Fruit fly (Drosophila melanogaster) whole organism, embryonic: Measurements from ENCODE around the gene kri.

Source experiments
- CG10462 ChIP-seq: fragments of 200-800 bp; sonication (Bioruptor generic); optimal IDR thresholded peaks from 2 replicates; lab custom pipeline; 2016; ENCODE audit warnings: missing biosample characterization, missing genetic modification characterization
- CG11247 ChIP-seq: fragments of 200-800 bp; sonication (Bioruptor generic); IDR thresholded peaks from 2 replicates; pipeline ENCODE4 v1.3.6; 2022; ENCODE audit warnings: missing biosample characterization, missing genetic modification characterization
- CG11695 ChIP-seq: fragments of 200-800 bp; sonication (Bioruptor generic); IDR thresholded peaks from 3 replicates; pipeline ENCODE4 v1.3.6; 2022; ENCODE audit warnings: missing biosample characterization, missing genetic modification characterization
- CG13624 ChIP-seq: fragments of 200-800 bp; sonication (Bioruptor generic); optimal IDR thresholded peaks from 2 replicates; lab custom pipeline; 2016; ENCODE audit warnings: missing biosample characterization, missing genetic modification characterization
- CG14050 ChIP-seq: fragments of 200-800 bp; sonication (Bioruptor generic); IDR thresholded peaks from 3 replicates; pipeline ENCODE4 v1.3.6; 2022; ENCODE audit warnings: missing biosample characterization, missing genetic modification characterization
- CG15479 ChIP-seq: fragments of 200-800 bp; sonication (Bioruptor generic); optimal IDR thresholded peaks from 3 replicates; lab custom pipeline; 2019; ENCODE audit warnings: missing biosample characterization, mild to moderate bottlenecking, missing genetic modification characterization, moderate library complexity
- CG16813 ChIP-seq: fragments of 200-800 bp; sonication (Bioruptor generic); IDR thresholded peaks from 3 replicates; pipeline ENCODE4 v1.3.6; 2022; ENCODE audit warnings: missing biosample characterization, missing genetic modification characterization; ENCODE audit not compliant: partially characterized antibody
- CG17612 ChIP-seq: fragments of 200-800 bp; sonication (Bioruptor generic); IDR thresholded peaks from 2 replicates; pipeline ENCODE4 v1.3.6; 2022; ENCODE audit warnings: missing biosample characterization, missing genetic modification characterization
- CG17829 ChIP-seq: fragments of 200-800 bp; optimal IDR thresholded peaks from 2 replicates; lab custom pipeline; 2019; ENCODE audit warnings: missing biosample characterization, mild to moderate bottlenecking, missing genetic modification characterization, moderate library complexity
- CG2120 ChIP-seq: fragments of 200-800 bp; sonication (Bioruptor generic); optimal IDR thresholded peaks from 3 replicates; lab custom pipeline; 2016; ENCODE audit warnings: missing biosample characterization, missing genetic modification characterization
- CG30020 ChIP-seq: fragments of 200-800 bp; optimal IDR thresholded peaks from 2 replicates; lab custom pipeline; 2019; ENCODE audit warnings: missing biosample characterization, mild to moderate bottlenecking, missing genetic modification characterization, moderate library complexity
- CG4404 ChIP-seq: fragments of 200-800 bp; sonication (Bioruptor generic); IDR thresholded peaks from 2 replicates; pipeline ENCODE4 v1.3.6; 2022; ENCODE audit warnings: missing biosample characterization, missing genetic modification characterization
- CG4707 ChIP-seq: fragments of 200-800 bp; sonication (Bioruptor generic); optimal IDR thresholded peaks from 2 replicates; lab custom pipeline; 2018; ENCODE audit warnings: missing biosample characterization, mild to moderate bottlenecking, missing genetic modification characterization, moderate library complexity
- CG5953 ChIP-seq: fragments of 200-800 bp; sonication (Bioruptor generic); IDR thresholded peaks from 2 replicates; pipeline ENCODE4 v1.3.6; 2022; ENCODE audit warnings: missing biosample characterization, missing genetic modification characterization
- CG6813 ChIP-seq: fragments of 200-800 bp; sonication (Bioruptor generic); optimal IDR thresholded peaks from 2 replicates; lab custom pipeline; 2017; ENCODE audit warnings: missing biosample characterization, missing genetic modification characterization, mild to moderate bottlenecking, moderate library complexity, missing genetic modification reagents
- CG7928 ChIP-seq: fragments of 200-800 bp; sonication (Bioruptor generic); optimal IDR thresholded peaks from 2 replicates; lab custom pipeline; 2017; ENCODE audit warnings: missing biosample characterization, mild to moderate bottlenecking, missing genetic modification characterization
- CG9727 ChIP-seq: fragments of 200-800 bp; sonication (Bioruptor generic); optimal IDR thresholded peaks from 3 replicates; lab custom pipeline; 2017; ENCODE audit warnings: missing biosample characterization, mild to moderate bottlenecking, missing genetic modification characterization
- CG9797 ChIP-seq: fragments of 200-800 bp; sonication (Bioruptor generic); optimal IDR thresholded peaks from 3 replicates; lab custom pipeline; 2018; ENCODE audit warnings: missing biosample characterization, mild to moderate bottlenecking, missing genetic modification characterization
- CkIIα-i1 ChIP-seq: fragments of 200-800 bp; sonication (Bioruptor generic); IDR thresholded peaks from 2 replicates; pipeline ENCODE4 v1.3.6; 2022; ENCODE audit warnings: missing biosample characterization, missing genetic modification characterization
- Dip3 ChIP-seq: fragments of 200-800 bp; sonication (Bioruptor generic); optimal IDR thresholded peaks from 3 replicates; lab custom pipeline; 2016; ENCODE audit warnings: missing biosample characterization, missing genetic modification characterization
- Dll ChIP-seq: fragments of 200-800 bp; sonication (Bioruptor generic); IDR thresholded peaks from 4 replicates; pipeline ENCODE4 v1.3.6; 2022; ENCODE audit warnings: missing biosample characterization, missing genetic modification characterization; ENCODE audit not compliant: partially characterized antibody
- Dp ChIP-seq: fragments of 200-800 bp; sonication (Bioruptor generic); optimal IDR thresholded peaks from 2 replicates; lab custom pipeline; 2018; ENCODE audit warnings: missing biosample characterization, mild to moderate bottlenecking, missing genetic modification characterization, moderate library complexity
- Elba2 ChIP-seq: fragments of 200-800 bp; sonication (Bioruptor generic); optimal IDR thresholded peaks from 3 replicates; lab custom pipeline; 2016; ENCODE audit warnings: missing biosample characterization, missing genetic modification characterization
- Hey ChIP-seq: fragments of 200-800 bp; sonication (Bioruptor generic); optimal IDR thresholded peaks from 3 replicates; lab custom pipeline; 2018; ENCODE audit warnings: missing biosample characterization, mild to moderate bottlenecking, missing genetic modification characterization
- Hsf ChIP-seq: fragments of 200-800 bp; sonication (Bioruptor generic); optimal IDR thresholded peaks from 3 replicates; lab custom pipeline; 2016; ENCODE audit warnings: missing biosample characterization, missing genetic modification characterization
- Lim3 ChIP-seq: fragments of 200-800 bp; sonication (Bioruptor generic); IDR thresholded peaks from 2 replicates; pipeline ENCODE4 v1.3.6; 2022; ENCODE audit warnings: missing biosample characterization, missing genetic modification characterization
- Meics ChIP-seq: fragments of 200-800 bp; sonication (Bioruptor generic); optimal IDR thresholded peaks from 2 replicates; lab custom pipeline; 2017; ENCODE audit warnings: missing biosample characterization, mild to moderate bottlenecking, missing genetic modification characterization
- NC2β ChIP-seq: fragments of 200-800 bp; sonication (Bioruptor generic); optimal IDR thresholded peaks from 2 replicates; lab custom pipeline; 2016; ENCODE audit warnings: missing biosample characterization, missing genetic modification characterization
- Nf-YA ChIP-seq: fragments of 200-800 bp; sonication (Bioruptor generic); IDR thresholded peaks from 2 replicates; pipeline ENCODE4 v1.3.6; 2022; ENCODE audit warnings: missing biosample characterization, missing genetic modification characterization
- Oaz ChIP-seq: fragments of 200-800 bp; sonication (Bioruptor generic); IDR thresholded peaks from 2 replicates; pipeline ENCODE4 v1.3.6; 2022; ENCODE audit warnings: missing biosample characterization, missing genetic modification characterization
- Ptx1 ChIP-seq: fragments of 200-800 bp; sonication (Bioruptor generic); IDR thresholded peaks from 2 replicates; pipeline ENCODE4 v1.3.6; 2022; ENCODE audit warnings: missing biosample characterization, missing genetic modification characterization
- Vsx1 ChIP-seq: fragments of 200-800 bp; sonication (Bioruptor generic); optimal IDR thresholded peaks from 2 replicates; lab custom pipeline; 2017; ENCODE audit warnings: missing biosample characterization, mild to moderate bottlenecking, missing genetic modification characterization, missing genetic modification reagents
- az2 ChIP-seq: fragments of 200-800 bp; sonication (Bioruptor generic); optimal IDR thresholded peaks from 3 replicates; lab custom pipeline; 2016; ENCODE audit warnings: missing biosample characterization, missing genetic modification characterization
- bsh ChIP-seq, 2 experiments: fragments of 200-800 bp; sonication (Bioruptor generic); optimal IDR thresholded peaks; 2 replicates each; lab custom pipeline; 2017 to 2018; ENCODE audit warnings: mild to moderate bottlenecking in 2 of 2, missing biosample characterization in 2 of 2, missing genetic modification characterization in 2 of 2, moderate library complexity in 1 of 2
- chif ChIP-seq, 2 experiments: fragments of 200-800 bp; sonication (Bioruptor generic); optimal IDR thresholded peaks; 3 replicates each; lab custom pipeline; 2016; ENCODE audit warnings: missing biosample characterization in 2 of 2, missing genetic modification characterization in 2 of 2
- ewg ChIP-seq: fragments of 200-800 bp; sonication (Bioruptor generic); optimal IDR thresholded peaks from 3 replicates; lab custom pipeline; 2017; ENCODE audit warnings: mild to moderate bottlenecking, missing biosample characterization, missing genetic modification reagents, missing genetic modification characterization
- fd64A ChIP-seq: fragments of 200-800 bp; sonication (Bioruptor generic); optimal IDR thresholded peaks from 3 replicates; lab custom pipeline; 2018; ENCODE audit warnings: missing biosample characterization, mild to moderate bottlenecking, missing genetic modification characterization
- fd96Cb ChIP-seq: fragments of 200-800 bp; sonication (Bioruptor generic); optimal IDR thresholded peaks from 2 replicates; lab custom pipeline; 2018; ENCODE audit warnings: missing biosample characterization, mild to moderate bottlenecking, missing genetic modification characterization, moderate library complexity
- fu2 ChIP-seq: fragments of 200-800 bp; sonication (Bioruptor generic); optimal IDR thresholded peaks from 2 replicates; lab custom pipeline; 2016; ENCODE audit warnings: missing biosample characterization, missing genetic modification characterization
- gcm2 ChIP-seq: fragments of 200-800 bp; sonication (Bioruptor generic); optimal IDR thresholded peaks from 2 replicates; lab custom pipeline; 2016; ENCODE audit warnings: missing biosample characterization, missing genetic modification characterization
- gsb-n ChIP-seq: fragments of 200-800 bp; sonication (Bioruptor generic); optimal IDR thresholded peaks from 3 replicates; lab custom pipeline; 2018; ENCODE audit warnings: missing biosample characterization, mild to moderate bottlenecking, missing genetic modification characterization
- maf-S ChIP-seq: fragments of 200-800 bp; sonication (Bioruptor generic); optimal IDR thresholded peaks from 2 replicates; lab custom pipeline; 2016; ENCODE audit warnings: missing biosample characterization, missing genetic modification characterization
- odd ChIP-seq: fragments of 200-800 bp; sonication (Bioruptor generic); optimal IDR thresholded peaks from 2 replicates; lab custom pipeline; 2017; ENCODE audit warnings: missing biosample characterization, mild to moderate bottlenecking, missing genetic modification characterization
- pan ChIP-seq, 4 experiments: fragments of >200 bp in 3 of 4; fragments of 200-800 bp in 1 of 4; sonication (Bioruptor generic) in 1 of 4; optimal IDR thresholded peaks in 3 of 4; IDR thresholded peaks in 1 of 4; 2 replicates each; pipeline versions ENCODE4 v1.3.6 to Lab custom; 2017 to 2022; ENCODE audit warnings: missing biosample characterization in 2 of 4, missing genetic modification characterization in 2 of 4, mixed read lengths in 1 of 4
- pb ChIP-seq: fragments of 200-800 bp; sonication (Bioruptor generic); optimal IDR thresholded peaks from 3 replicates; lab custom pipeline; 2016; ENCODE audit warnings: missing biosample characterization, missing genetic modification characterization
- pfk ChIP-seq: fragments of 200-800 bp; sonication (Bioruptor generic); optimal IDR thresholded peaks from 2 replicates; lab custom pipeline; 2018; ENCODE audit warnings: missing biosample characterization, mild to moderate bottlenecking, missing genetic modification characterization, moderate library complexity
- pho ChIP-seq: fragments of 200-800 bp; sonication (Bioruptor generic); optimal IDR thresholded peaks from 2 replicates; lab custom pipeline; 2016; ENCODE audit warnings: missing biosample characterization, missing genetic modification characterization
- phol ChIP-seq: fragments of 200-800 bp; sonication (Bioruptor generic); optimal IDR thresholded peaks from 3 replicates; lab custom pipeline; 2018; ENCODE audit warnings: missing biosample characterization, mild to moderate bottlenecking, missing genetic modification characterization, moderate library complexity
- psq ChIP-seq: fragments of 200-800 bp; sonication (Bioruptor generic); optimal IDR thresholded peaks from 2 replicates; lab custom pipeline; 2017; ENCODE audit warnings: missing biosample characterization, missing genetic modification characterization
- slbo ChIP-seq: fragments of 200-800 bp; sonication (Bioruptor generic); IDR thresholded peaks from 2 replicates; pipeline ENCODE4 v1.3.6; 2022; ENCODE audit warnings: missing biosample characterization, missing genetic modification characterization
- zfh2 ChIP-seq: fragments of 200-800 bp; sonication (Bioruptor generic); optimal IDR thresholded peaks from 2 replicates; lab custom pipeline; 2016; ENCODE audit warnings: missing biosample characterization, missing genetic modification characterization

Gene kri

dm6 chr3L:5808101-5808433, 2.7 kb upstream of the kri start (continued):
- TF ChIP-seq CG9797 = no peak
- TF ChIP-seq CG7928 (GFP tag; lab: Kevin White, UChicago) = no peak
- TF ChIP-seq CG17612 = no peak
- no peak for TF ChIP-seq CG17829 (tag; lab: Kevin White, UChicago)
- TF ChIP-seq bsh (GFP tag; optimal IDR thresholded peaks at IDR 0.05; lab: Kevin White, UChicago) = peak; percentile 29 to 54
- TF ChIP-seq pan (optimal IDR thresholded peaks at IDR 0.05; lab: Kevin White, UChicago) = no peak
- TF ChIP-seq pan (GFP tag; optimal IDR thresholded peaks at IDR 0.05 in 1 of 2, IDR thresholded peaks at IDR 0.05 in 1 of 2) = no peak
- peak; percentile 10 for TF ChIP-seq CG6813
- TF ChIP-seq CG10462 (GFP tag; lab: Kevin White, UChicago) = no peak
- no peak for TF ChIP-seq Vsx1 (GFP tag; lab: Kevin White, UChicago)
- no peak for TF ChIP-seq Dll (GFP tag; lab: Robert Waterston, UW)
- TF ChIP-seq Meics (GFP tag; lab: Kevin White, UChicago) = peak; percentile 25
- TF ChIP-seq fd96Cb (tag; lab: Kevin White, UChicago) = no peak
- TF ChIP-seq Hsf (GFP tag; lab: Kevin White, UChicago) = no peak
- no peak for TF ChIP-seq Oaz (GFP tag; lab: Robert Waterston, UW)
- peak; percentile 34 for TF ChIP-seq Dip3
- 0 out of 2 replicates have a peak, but pooled peaks have one; percentile 18 for TF ChIP-seq slbo (GFP tag; lab: Robert Waterston, UW)
- no peak for TF ChIP-seq CG4707 (GFP tag; lab: Kevin White, UChicago)
- TF ChIP-seq CG11247 (GFP tag; lab: Robert Waterston, UW) = 0 out of 2 replicates have a peak, but pooled peaks have one; percentile 30
- TF ChIP-seq fu2 (GFP tag; lab: Kevin White, UChicago) = no peak
- TF ChIP-seq CG4404 (GFP tag; lab: Robert Waterston, UW) = 0 out of 2 replicates have a peak, but pooled peaks have one; percentile 10
- TF ChIP-seq pfk (GFP tag; lab: Kevin White, UChicago) = no peak
- no peak for TF ChIP-seq CG13624 (GFP tag; lab: Kevin White, UChicago)
- TF ChIP-seq Elba2 = no peak
- no peak for TF ChIP-seq Hey
- TF ChIP-seq zfh2 (GFP tag; lab: Kevin White, UChicago) = peak; percentile 42
- TF ChIP-seq ewg (GFP tag; lab: Kevin White, UChicago) = no peak
- peak; percentile 55 for TF ChIP-seq Ptx1 (GFP tag; lab: Robert Waterston, UW)
- TF ChIP-seq CG30020 (tag; lab: Kevin White, UChicago) = no peak
- TF ChIP-seq Nf-YA (GFP tag; lab: Robert Waterston, UW) = no peak
- TF ChIP-seq CG14050 = no peak
- TF ChIP-seq NC2β (GFP tag; lab: Kevin White, UChicago) = no peak
- no peak for TF ChIP-seq gsb-n (tag; lab: Kevin White, UChicago)
- TF ChIP-seq Dp = no peak
- no peak for TF ChIP-seq Lim3 (GFP tag; lab: Robert Waterston, UW)
- no peak for TF ChIP-seq odd
- TF ChIP-seq pb = no peak
- TF ChIP-seq gcm2 (GFP tag; lab: Kevin White, UChicago) = no peak
- no peak for TF ChIP-seq pho (GFP tag; lab: Kevin White, UChicago)
- no peak for TF ChIP-seq CG16813 (GFP tag; lab: Robert Waterston, UW)
- TF ChIP-seq az2 = no peak
- peak; percentile 14 for TF ChIP-seq CG9727
- TF ChIP-seq psq (GFP tag; lab: Kevin White, UChicago) = no peak
- 0 out of 3 replicates have a peak, but pooled peaks have one; percentile 30 for TF ChIP-seq CG11695 (GFP tag; lab: Robert Waterston, UW)
- peak; percentile 36 for TF ChIP-seq phol (tag; lab: Kevin White, UChicago)
- peak; percentile 37 for TF ChIP-seq CG2120
- no peak for TF ChIP-seq maf-S (GFP tag; lab: Kevin White, UChicago)
- no peak for TF ChIP-seq CG15479
- no peak for TF ChIP-seq fd64A (GFP tag; lab: Kevin White, UChicago)
- TF ChIP-seq CkIIα-i1 (GFP tag; lab: Robert Waterston, UW) = no peak
- peak; percentile 30; the same call in 1 of the 2 replicates for TF ChIP-seq CG5953
- peak in 1 of 2 experiments; percentile 1 for TF ChIP-seq chif (GFP tag; optimal IDR thresholded peaks at IDR 0.05; lab: Kevin White, UChicago)
